Worm (Caenorhabditis elegans): Measurements from ENCODE around the gene wht-3.
A peak's percentile ranks its signal among the peaks of the same experiment; 100 is the strongest.

wht-3 gene

ce11 chrIII:4137180-4137579 is 14.2 kb downstream of the wht-3 start:
- TF ChIP-seq unc-55 (GFP tag; optimal IDR thresholded peaks at IDR 0.05) (peak; percentile 51), gmeb-1 (tag; optimal IDR thresholded peaks at IDR 0.05) (no peak)

ce11 chrIII:4134059-4134458 is 17.3 kb downstream of the wht-3 start:
- TF ChIP-seq lin-11 (tag; optimal IDR thresholded peaks at IDR 0.05): no peak
- TF ChIP-seq nhr-6 (tag; optimal IDR thresholded peaks at IDR 0.05): no peak
- TF ChIP-seq sma-9 (GFP tag; optimal IDR thresholded peaks at IDR 0.05): no peak
- no peak for TF ChIP-seq sma-9 (tag; optimal IDR thresholded peaks at IDR 0.05)
- no peak for TF ChIP-seq nhr-21 (tag; optimal IDR thresholded peaks at IDR 0.05)
- no peak for TF ChIP-seq ceh-82 (tag; optimal IDR thresholded peaks at IDR 0.05)
- TF ChIP-seq blmp-1 (tag; optimal IDR thresholded peaks at IDR 0.05; ENCODE audit: insufficient read depth): no peak
- TF ChIP-seq egl-27 (tag; optimal IDR thresholded peaks at IDR 0.05): no peak
- no peak for TF ChIP-seq nhr-237 (tag; optimal IDR thresholded peaks at IDR 0.05)
- TF ChIP-seq dmd-4 (tag; optimal IDR thresholded peaks at IDR 0.05): no peak
- TF ChIP-seq crh-2 (tag; optimal IDR thresholded peaks at IDR 0.05): no peak
- TF ChIP-seq mbf-1 (tag; optimal IDR thresholded peaks at IDR 0.05): no peak
- no peak for TF ChIP-seq R02D3.7 (tag; optimal IDR thresholded peaks at IDR 0.05)

ce11 chrIII:4131814-4132555 is 19.4 kb downstream of the wht-3 start:
- TF ChIP-seq lsy-2 (tag; optimal IDR thresholded peaks at IDR 0.05): peak in 1 of 2 experiments; percentile 1
- peak; percentile 51 for TF ChIP-seq zag-1 (tag; optimal IDR thresholded peaks at IDR 0.05)
- no peak for TF ChIP-seq nhr-11 (tag; optimal IDR thresholded peaks at IDR 0.05)

- TF ChIP-seq lsy-2 (tag; optimal IDR thresholded peaks at IDR 0.05) (no peak), zag-1 (tag; optimal IDR thresholded peaks at IDR 0.05) (no peak), crh-2 (tag; optimal IDR thresholded peaks at IDR 0.05) (no peak), lin-39 (tag; optimal IDR thresholded peaks at IDR 0.05) (no peak), nhr-23 (tag; optimal IDR thresholded peaks at IDR 0.05) (no peak), lin-11 (tag; optimal IDR thresholded peaks at IDR 0.05) (no peak), nhr-11 (tag; optimal IDR thresholded peaks at IDR 0.05) (no peak), egl-27 (tag; optimal IDR thresholded peaks at IDR 0.05) (no peak), alr-1 (tag; optimal IDR thresholded peaks at IDR 0.05) (no peak), C34F6.9 (tag; optimal IDR thresholded peaks at IDR 0.05) (no peak), mab-5 (tag; optimal IDR thresholded peaks at IDR 0.05) (no peak)
Observed at ce11 chrIII:4123900-4124299, 27.5 kb downstream of the wht-3 start.

ce11 chrIII:4123277-4123676 is 28.1 kb downstream of the wht-3 start:
- TF ChIP-seq lsy-2 (tag; optimal IDR thresholded peaks at IDR 0.05) (no peak), F13H6.1 (tag; optimal IDR thresholded peaks at IDR 0.05) (no peak), nhr-21 (tag; optimal IDR thresholded peaks at IDR 0.05) (no peak), ztf-11 (tag; optimal IDR thresholded peaks at IDR 0.05) (no peak), sma-9 (GFP tag; optimal IDR thresholded peaks at IDR 0.05) (no peak), sma-9 (tag; optimal IDR thresholded peaks at IDR 0.05) (no peak), lin-39 (tag; optimal IDR thresholded peaks at IDR 0.05) (no peak), mab-5 (tag; optimal IDR thresholded peaks at IDR 0.05) (no peak), elt-3 (tag; optimal IDR thresholded peaks at IDR 0.05) (no peak), lin-11 (tag; optimal IDR thresholded peaks at IDR 0.05) (no peak), zag-1 (tag; optimal IDR thresholded peaks at IDR 0.05) (no peak), ztf-4 (tag; optimal IDR thresholded peaks at IDR 0.05) (no peak), dmd-4 (tag; optimal IDR thresholded peaks at IDR 0.05) (no peak), sma-3 (GFP tag; optimal IDR thresholded peaks at IDR 0.05) (no peak), alr-1 (tag; optimal IDR thresholded peaks at IDR 0.05) (no peak), peb-1 (tag; optimal IDR thresholded peaks at IDR 0.05) (no peak), egl-27 (tag; optimal IDR thresholded peaks at IDR 0.05) (no peak), lin-13 (GFP tag; optimal IDR thresholded peaks at IDR 0.05) (no peak), unc-55 (GFP tag; optimal IDR thresholded peaks at IDR 0.05) (no peak)

ce11 chrIII:4120386-4120785 is 31.0 kb downstream of the wht-3 start:
- TF ChIP-seq ZK546.5 (tag; optimal IDR thresholded peaks at IDR 0.05) (no peak), alr-1 (tag; optimal IDR thresholded peaks at IDR 0.05) (no peak), ceh-82 (tag; optimal IDR thresholded peaks at IDR 0.05) (no peak), blmp-1 (tag; optimal IDR thresholded peaks at IDR 0.05; ENCODE audit: insufficient read depth) (no peak), sma-3 (GFP tag; optimal IDR thresholded peaks at IDR 0.05) (no peak), mbf-1 (tag; optimal IDR thresholded peaks at IDR 0.05) (no peak), F13H6.1 (tag; optimal IDR thresholded peaks at IDR 0.05) (no peak), lin-13 (GFP tag; optimal IDR thresholded peaks at IDR 0.05) (no peak), nhr-77 (tag; optimal IDR thresholded peaks at IDR 0.05) (no peak), snpc-4 (tag; optimal IDR thresholded peaks at IDR 0.05) (no peak), C34F6.9 (tag; optimal IDR thresholded peaks at IDR 0.05) (no peak), lin-11 (tag; optimal IDR thresholded peaks at IDR 0.05) (no peak), elt-1 (tag; optimal IDR thresholded peaks at IDR 0.05) (no peak), aly-2 (tag; optimal IDR thresholded peaks at IDR 0.05) (no peak), lsy-2 (tag; optimal IDR thresholded peaks at IDR 0.05) (no peak)

All from whole organism, L2 larva.